Worm (Caenorhabditis elegans) whole organism, late embryonic: ENCODE results near the gene npr-37.

Experiments
- K02D7.2 ChIP-seq: sonication (generic microtip); optimal IDR thresholded peaks from 2 replicates; lab custom pipeline; 2017; ENCODE audit warnings: mild to moderate bottlenecking, missing genetic modification characterization, missing compliant biosample characterization
- ceh-24 ChIP-seq: sonication (generic microtip); optimal IDR thresholded peaks from 2 replicates; lab custom pipeline; 2016; ENCODE audit warnings: mild to moderate bottlenecking, missing genetic modification characterization, missing compliant biosample characterization
- ceh-30 ChIP-seq: fragments of 150-350 bp; optimal IDR thresholded peaks from 2 replicates; lab custom pipeline; 2014; ENCODE audit warnings: missing biosample characterization, missing genetic modification characterization
- dmd-4 ChIP-seq: sonication (generic microtip); optimal IDR thresholded peaks from 2 replicates; lab custom pipeline; 2016; ENCODE audit warnings: borderline replicate concordance, missing genetic modification characterization, missing compliant biosample characterization
- elt-2 ChIP-seq: sonication (generic microtip); optimal IDR thresholded peaks from 2 replicates; lab custom pipeline; 2016; ENCODE audit warnings: missing genetic modification reagents, missing genetic modification characterization, missing compliant biosample characterization
- eyg-1 ChIP-seq: sonication (generic microtip); optimal IDR thresholded peaks from 2 replicates; lab custom pipeline; 2016; ENCODE audit warnings: missing genotype, missing genetic modification characterization, missing compliant biosample characterization
- fkh-10 ChIP-seq: fragments of 150-350 bp; optimal IDR thresholded peaks from 2 replicates; lab custom pipeline; 2014; ENCODE audit warnings: missing biosample characterization, missing genetic modification reagents, missing genetic modification characterization
- hlh-6 ChIP-seq: sonication (generic microtip); optimal IDR thresholded peaks from 2 replicates; lab custom pipeline; 2016; ENCODE audit warnings: missing genotype, missing genetic modification characterization, missing compliant biosample characterization
- pha-4 ChIP-seq: fragments of 150-350 bp; optimal IDR thresholded peaks from 2 replicates; lab custom pipeline; 2018; ENCODE audit warnings: missing biosample characterization, missing genetic modification reagents, missing genetic modification characterization
- pros-1 ChIP-seq: fragments of 150-350 bp; optimal IDR thresholded peaks from 2 replicates; lab custom pipeline; 2014; ENCODE audit warnings: missing biosample characterization, missing genetic modification reagents, missing genetic modification characterization
- sox-2 ChIP-seq: fragments of 200-800 bp; sonication (Bioruptor generic); IDR thresholded peaks from 2 replicates; pipeline ENCODE4 v1.3.6; 2022; ENCODE audit warnings: missing genetic modification reagents, missing genetic modification characterization, missing compliant biosample characterization
- syd-9 ChIP-seq: sonication (generic microtip); optimal IDR thresholded peaks from 2 replicates; lab custom pipeline; 2016; ENCODE audit warnings: mild to moderate bottlenecking, missing genetic modification characterization, moderate library complexity, missing compliant biosample characterization
- tbx-7 ChIP-seq: sonication (generic microtip); optimal IDR thresholded peaks from 2 replicates; lab custom pipeline; 2016; ENCODE audit warnings: missing genotype, missing genetic modification characterization, missing compliant biosample characterization
- unc-55 ChIP-seq: sonication (generic microtip); optimal IDR thresholded peaks from 2 replicates; lab custom pipeline; 2017; ENCODE audit warnings: missing biosample characterization, missing genetic modification reagents, missing genetic modification characterization

- TF ChIP-seq tbx-7 (no peak), pha-4 (tag; lab: Kevin White, UChicago) (no peak), ceh-30 (tag; lab: Kevin White, UChicago) (no peak), hlh-6 (tag; lab: Kevin White, UChicago) (no peak), sox-2 (GFP tag; lab: Robert Waterston, UW) (no peak), K02D7.2 (tag; lab: Kevin White, UChicago) (no peak), eyg-1 (tag; lab: Kevin White, UChicago) (no peak), elt-2 (tag; lab: Kevin White, UChicago) (no peak), ceh-24 (no peak), pros-1 (tag; lab: Kevin White, UChicago) (no peak), fkh-10 (no peak), unc-55 (GFP tag; lab: Kevin White, UChicago) (no peak), dmd-4 (tag; lab: Kevin White, UChicago) (no peak), syd-9 (tag; lab: Kevin White, UChicago) (no peak)
Observed at ce11 chrIV:428869-429268, 52.1 kb downstream of the npr-37 start, which contains the start of gene Y66H1A.5.
